Fruit fly (Drosophila melanogaster): Measurements from ENCODE around the gene Obp85a.

The Obp85a gene

DNA sequence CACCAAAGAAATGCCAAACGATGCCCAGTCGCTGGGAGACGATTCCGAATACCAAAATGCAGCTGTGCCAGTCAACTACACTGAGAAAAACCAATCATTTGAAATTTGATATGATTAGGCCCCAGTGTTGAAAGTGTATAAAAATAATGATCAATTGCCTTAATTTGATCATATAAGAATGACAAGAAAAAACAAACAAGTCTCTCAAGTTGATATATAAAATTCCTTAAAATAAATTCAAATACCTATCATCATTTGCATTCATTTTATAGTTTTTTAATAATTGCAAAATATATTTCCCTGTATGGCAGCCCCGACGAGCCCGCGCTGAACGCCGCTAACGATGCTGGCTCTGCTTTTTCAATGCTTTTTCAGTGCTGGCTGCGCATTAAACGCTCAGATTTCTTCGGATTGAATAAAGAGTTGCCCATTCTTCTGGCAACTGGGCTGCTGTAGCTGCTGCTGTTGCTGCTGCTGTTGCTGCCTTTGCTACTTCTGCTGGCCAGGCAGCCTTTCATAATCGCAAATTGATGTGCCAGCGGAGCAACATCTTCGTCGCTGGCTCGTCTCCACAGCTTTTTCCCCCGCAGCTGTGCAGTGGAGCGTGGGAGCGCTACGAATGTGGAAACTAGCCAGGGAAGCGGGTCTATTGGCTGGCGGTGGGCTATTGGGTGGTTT lies 49.5 kb upstream of the Obp85a start (continued):
- TF ChIP-seq CG9727 (GFP tag; optimal IDR thresholded peaks at IDR 0.05) (peak; percentile 1), CG43689 (GFP tag; IDR thresholded peaks at IDR 0.05) (no peak), Sox102F (GFP tag; optimal IDR thresholded peaks at IDR 0.05) (peak; percentile 67), abd-A (tag; optimal IDR thresholded peaks at IDR 0.05) (no peak), pho (GFP tag; optimal IDR thresholded peaks at IDR 0.05) (no peak), nmo (GFP tag; optimal IDR thresholded peaks at IDR 0.05) (peak; percentile 54), CG6272 (GFP tag; IDR thresholded peaks at IDR 0.05) (no peak), Scr (GFP tag; IDR thresholded peaks at IDR 0.05; ENCODE audit: partially characterized antibody) (no peak), CG6175 (GFP tag; IDR thresholded peaks at IDR 0.05) (0 out of 3 replicates have a peak, but pooled peaks have one; percentile 53), sr (GFP tag; IDR thresholded peaks at IDR 0.05) (peak; percentile 89), bowl (GFP tag; IDR thresholded peaks at IDR 0.05) (no peak), CG4328 (GFP tag; optimal IDR thresholded peaks at IDR 0.05) (no peak), Hey (tag; optimal IDR thresholded peaks at IDR 0.05) (no peak), lab (GFP tag; optimal IDR thresholded peaks at IDR 0.05) (no peak), Stat92E (GFP tag; optimal IDR thresholded peaks at IDR 0.05) (no peak), CG10267 (tag; optimal IDR thresholded peaks at IDR 0.05) (peak; percentile 19), CG17361 (GFP tag; IDR thresholded peaks at IDR 0.05) (peak; percentile 62), Pdp1 (GFP tag; optimal IDR thresholded peaks at IDR 0.05) (no peak), CTCF (GFP tag; optimal IDR thresholded peaks at IDR 0.05) (no peak), insv (GFP tag; optimal IDR thresholded peaks at IDR 0.05) (no peak), CG11247 (GFP tag; IDR thresholded peaks at IDR 0.05) (no peak), Mes4 (GFP tag; optimal IDR thresholded peaks at IDR 0.05) (no peak), CG32772 (GFP tag; IDR thresholded peaks at IDR 0.05) (0 out of 2 replicates have a peak, but pooled peaks have one; percentile 19), CG9437 (GFP tag; optimal IDR thresholded peaks at IDR 0.05) (peak; percentile 0), ash1 (GFP tag; optimal IDR thresholded peaks at IDR 0.05) (no peak), ems (GFP tag; optimal IDR thresholded peaks at IDR 0.05) (no peak), stwl (tag; optimal IDR thresholded peaks at IDR 0.05) (no peak), CG10321 (GFP tag; IDR thresholded peaks at IDR 0.05) (no peak), gt (GFP tag; IDR thresholded peaks at IDR 0.05) (no peak), exex (tag; optimal IDR thresholded peaks at IDR 0.05) (no peak), CG12769 (tag; optimal IDR thresholded peaks at IDR 0.05) (peak; percentile 37), CG11560 (tag; IDR thresholded peaks at IDR 0.05) (no peak), fd102C (GFP tag; optimal IDR thresholded peaks at IDR 0.05) (no peak), CG17186 (GFP tag; optimal IDR thresholded peaks at IDR 0.05) (no peak), Fer3 (tag; optimal IDR thresholded peaks at IDR 0.05) (no peak), CG10431 (GFP tag; optimal IDR thresholded peaks at IDR 0.05) (no peak), CG16779 (GFP tag; IDR thresholded peaks at IDR 0.05) (no peak), CkIIα-i1 (GFP tag; IDR thresholded peaks at IDR 0.05) (no peak), D19B (GFP tag; optimal IDR thresholded peaks at IDR 0.05) (no peak), ranshi (GFP tag; IDR thresholded peaks at IDR 0.05) (no peak), unc-4 (GFP tag; IDR thresholded peaks at IDR 0.05; ENCODE audit: partially characterized antibody) (no peak), Gug (GFP tag; IDR thresholded peaks at IDR 0.05) (no peak), Med (GFP tag) (peak; percentile 42), Lpt (GFP tag; optimal IDR thresholded peaks at IDR 0.05) (no peak), CG12155 (GFP tag; optimal IDR thresholded peaks at IDR 0.05) (no peak), nom (GFP tag; optimal IDR thresholded peaks at IDR 0.05) (no peak), CG11398 (GFP tag; optimal IDR thresholded peaks at IDR 0.05) (no peak), CG3847 (GFP tag; IDR thresholded peaks at IDR 0.05) (no peak), sim (GFP tag; IDR thresholded peaks at IDR 0.05) (no peak), CG15011 (GFP tag; optimal IDR thresholded peaks at IDR 0.05) (no peak), cwo (GFP tag; optimal IDR thresholded peaks at IDR 0.05) (no peak)

Data from whole organism, embryonic.